Fruit fly (Drosophila melanogaster) whole organism, embryonic: ENCODE measurements around the gene Ada2a.
A peak's percentile ranks its signal among the peaks of the same experiment; 100 is the strongest.

ENCODE experiments used
- Aef1 ChIP-seq: fragments of 200-800 bp; sonication (Bioruptor generic); IDR thresholded peaks from 3 replicates; pipeline ENCODE4 v1.3.6; 2022; ENCODE audit warnings: missing biosample characterization, missing genetic modification characterization
- BEAF-32 ChIP-seq: fragments of 200-800 bp; sonication (Bioruptor generic); optimal IDR thresholded peaks from 3 replicates; lab custom pipeline; 2017; ENCODE audit warnings: missing biosample characterization, missing genetic modification characterization, mild to moderate bottlenecking, moderate library complexity, missing genetic modification reagents
- Blimp-1 ChIP-seq: fragments of 200-800 bp; sonication (Bioruptor generic); optimal IDR thresholded peaks from 3 replicates; lab custom pipeline; 2018; ENCODE audit warnings: missing biosample characterization, missing genetic modification characterization, mild to moderate bottlenecking, moderate library complexity, missing genetic modification reagents
- CG10321 ChIP-seq: fragments of 200-800 bp; sonication (Bioruptor generic); IDR thresholded peaks from 2 replicates; pipeline ENCODE4 v1.3.6; 2022; ENCODE audit warnings: missing biosample characterization, missing genetic modification characterization
- CG10979 ChIP-seq: fragments of 200-800 bp; sonication (Bioruptor generic); optimal IDR thresholded peaks from 2 replicates; lab custom pipeline; 2018; ENCODE audit warnings: missing biosample characterization, mild to moderate bottlenecking, missing genetic modification characterization, moderate library complexity
- CG12104 ChIP-seq: fragments of 200-800 bp; sonication (Bioruptor generic); optimal IDR thresholded peaks from 3 replicates; lab custom pipeline; 2016; ENCODE audit warnings: missing biosample characterization, missing genetic modification characterization
- CG1233 ChIP-seq: fragments of 200-800 bp; sonication (Bioruptor generic); optimal IDR thresholded peaks from 4 replicates; lab custom pipeline; 2018; ENCODE audit warnings: missing biosample characterization, mild to moderate bottlenecking, missing genetic modification characterization
- CG12659 ChIP-seq: fragments of 200-800 bp; sonication (Bioruptor generic); optimal IDR thresholded peaks from 3 replicates; lab custom pipeline; 2017; ENCODE audit warnings: mild to moderate bottlenecking, missing biosample characterization, missing genetic modification reagents, missing genetic modification characterization
- CG15011 ChIP-seq: fragments of 200-800 bp; sonication (Bioruptor generic); optimal IDR thresholded peaks from 3 replicates; lab custom pipeline; 2018; ENCODE audit warnings: missing biosample characterization, mild to moderate bottlenecking, missing genetic modification characterization
- CG17186 ChIP-seq: fragments of 200-800 bp; sonication (Bioruptor generic); optimal IDR thresholded peaks from 3 replicates; lab custom pipeline; 2017; ENCODE audit warnings: missing biosample characterization, missing genetic modification reagents, missing genetic modification characterization
- CG17829 ChIP-seq: fragments of 200-800 bp; optimal IDR thresholded peaks from 2 replicates; lab custom pipeline; 2019; ENCODE audit warnings: missing biosample characterization, mild to moderate bottlenecking, missing genetic modification characterization, moderate library complexity
- CG2116 ChIP-seq: fragments of 200-800 bp; sonication (Bioruptor generic); optimal IDR thresholded peaks from 3 replicates; lab custom pipeline; 2018; ENCODE audit warnings: missing biosample characterization, mild to moderate bottlenecking, missing genetic modification characterization
- CG2202 ChIP-seq: fragments of 200-800 bp; sonication (Bioruptor generic); optimal IDR thresholded peaks from 2 replicates; lab custom pipeline; 2018; ENCODE audit warnings: missing biosample characterization, mild to moderate bottlenecking, missing genetic modification characterization
- CG2678 ChIP-seq: fragments of 200-800 bp; sonication (Bioruptor generic); optimal IDR thresholded peaks from 3 replicates; lab custom pipeline; 2019; ENCODE audit warnings: missing biosample characterization, mild to moderate bottlenecking, missing genetic modification characterization, moderate library complexity
- CG31224 ChIP-seq: fragments of 200-800 bp; sonication (Bioruptor generic); IDR thresholded peaks from 2 replicates; pipeline ENCODE4 v1.3.6; 2022; ENCODE audit warnings: missing biosample characterization, missing genetic modification characterization
- CG32772 ChIP-seq: fragments of 200-800 bp; sonication (Bioruptor generic); IDR thresholded peaks from 2 replicates; pipeline ENCODE4 v1.3.6; 2022; ENCODE audit warnings: missing biosample characterization, missing genetic modification characterization
- CG4617 ChIP-seq: fragments of 200-800 bp; sonication (Bioruptor generic); optimal IDR thresholded peaks from 3 replicates; lab custom pipeline; 2016; ENCODE audit warnings: missing biosample characterization, missing genetic modification characterization, borderline replicate concordance
- CG6175 ChIP-seq: fragments of 200-800 bp; sonication (Bioruptor generic); IDR thresholded peaks from 3 replicates; pipeline ENCODE4 v1.3.6; 2022; ENCODE audit warnings: missing biosample characterization, missing genetic modification characterization
- CG6272 ChIP-seq: fragments of 200-800 bp; sonication (Bioruptor generic); IDR thresholded peaks from 2 replicates; pipeline ENCODE4 v1.3.6; 2022; ENCODE audit warnings: missing biosample characterization, missing genetic modification characterization
- CG7271 ChIP-seq: fragments of 200-800 bp; sonication (Bioruptor generic); optimal IDR thresholded peaks from 2 replicates; lab custom pipeline; 2018; ENCODE audit warnings: missing biosample characterization, mild to moderate bottlenecking, missing genetic modification characterization, moderate library complexity
- CG7556 ChIP-seq: fragments of 200-800 bp; sonication (Bioruptor generic); optimal IDR thresholded peaks from 2 replicates; lab custom pipeline; 2017; ENCODE audit warnings: missing biosample characterization, mild to moderate bottlenecking, missing genetic modification characterization
- CG7963 ChIP-seq: fragments of 200-800 bp; sonication (Bioruptor generic); IDR thresholded peaks from 3 replicates; pipeline ENCODE4 v1.3.6; 2022; ENCODE audit warnings: missing biosample characterization, missing genetic modification characterization; ENCODE audit not compliant: partially characterized antibody
- CG7987 ChIP-seq: fragments of 200-800 bp; sonication (Bioruptor generic); optimal IDR thresholded peaks from 2 replicates; lab custom pipeline; 2018; ENCODE audit warnings: missing biosample characterization, mild to moderate bottlenecking, missing genetic modification characterization, moderate library complexity
- CG9609 ChIP-seq: fragments of 200-800 bp; sonication (Bioruptor generic); optimal IDR thresholded peaks from 3 replicates; lab custom pipeline; 2016; ENCODE audit warnings: missing biosample characterization, missing genetic modification characterization
- CrebB ChIP-seq: fragments of 200-800 bp; sonication (Bioruptor generic); optimal IDR thresholded peaks from 3 replicates; lab custom pipeline; 2018; ENCODE audit warnings: missing biosample characterization, mild to moderate bottlenecking, missing genetic modification characterization
- Dad ChIP-seq: fragments of 200-800 bp; sonication (Bioruptor generic); optimal IDR thresholded peaks from 3 replicates; lab custom pipeline; 2016; ENCODE audit warnings: missing biosample characterization, missing genetic modification characterization
- Dll ChIP-seq: fragments of 200-800 bp; sonication (Bioruptor generic); IDR thresholded peaks from 4 replicates; pipeline ENCODE4 v1.3.6; 2022; ENCODE audit warnings: missing biosample characterization, missing genetic modification characterization; ENCODE audit not compliant: partially characterized antibody
- Elba2 ChIP-seq: fragments of 200-800 bp; sonication (Bioruptor generic); optimal IDR thresholded peaks from 3 replicates; lab custom pipeline; 2016; ENCODE audit warnings: missing biosample characterization, missing genetic modification characterization
- H2.0 ChIP-seq: fragments of 200-800 bp; sonication (Bioruptor generic); IDR thresholded peaks from 2 replicates; pipeline ENCODE4 v1.3.6; 2022; ENCODE audit warnings: missing biosample characterization, missing genetic modification characterization
- Hmx ChIP-seq: fragments of 200-800 bp; sonication (Bioruptor generic); optimal IDR thresholded peaks from 2 replicates; lab custom pipeline; 2016; ENCODE audit warnings: missing biosample characterization, missing genetic modification characterization
- Jarid2 ChIP-seq: fragments of 200-800 bp; sonication (Bioruptor generic); optimal IDR thresholded peaks from 3 replicates; lab custom pipeline; 2017; ENCODE audit warnings: mild to moderate bottlenecking, missing biosample characterization, missing genetic modification reagents, missing genetic modification characterization
- Lpt ChIP-seq: fragments of >200 bp; optimal IDR thresholded peaks from 2 replicates; lab custom pipeline; 2018; ENCODE audit warnings: missing biosample characterization, missing genetic modification characterization
- Med ChIP-seq: fragments of 200-800 bp; sonication (Bioruptor generic); peaks from one replicate; lab custom pipeline; 2016; ENCODE audit warnings: missing biosample characterization, missing genetic modification characterization, mild to moderate bottlenecking, inconsistent platforms, moderate library complexity
- Mrtf ChIP-seq: fragments of 200-800 bp; sonication (Bioruptor generic); IDR thresholded peaks from 3 replicates; pipeline ENCODE4 v1.3.6; 2022; ENCODE audit warnings: missing biosample characterization, missing genetic modification characterization
- Oli ChIP-seq: fragments of 200-800 bp; sonication (Bioruptor generic); optimal IDR thresholded peaks from 2 replicates; lab custom pipeline; 2018; ENCODE audit warnings: missing biosample characterization, mild to moderate bottlenecking, missing genetic modification characterization, moderate library complexity
- crc ChIP-seq: fragments of 200-800 bp; sonication (Bioruptor generic); optimal IDR thresholded peaks from 2 replicates; lab custom pipeline; 2016; ENCODE audit warnings: missing biosample characterization, missing genetic modification characterization
- dan ChIP-seq: fragments of 200-800 bp; sonication (Bioruptor generic); IDR thresholded peaks from 2 replicates; pipeline ENCODE4 v1.3.6; 2022; ENCODE audit warnings: missing biosample characterization, missing genetic modification characterization
- esg ChIP-seq: fragments of 200-800 bp; sonication (Bioruptor generic); conservative IDR thresholded peaks from 2 replicates; pipeline ENCODE4 v1.3.6; 2022; ENCODE audit warnings: missing biosample characterization, missing genetic modification characterization
- exex ChIP-seq: fragments of 200-800 bp; sonication (Bioruptor generic); optimal IDR thresholded peaks from 4 replicates; lab custom pipeline; 2018; ENCODE audit warnings: missing biosample characterization, mild to moderate bottlenecking, missing genetic modification characterization, moderate library complexity
- lov ChIP-seq, 2 experiments: fragments of 200-800 bp in 1 of 2; fragments of >200 bp in 1 of 2; sonication (Bioruptor generic) in 1 of 2; IDR thresholded peaks in 1 of 2; optimal IDR thresholded peaks in 1 of 2; 2 replicates in 1 of 2; 3 replicates in 1 of 2; pipeline versions ENCODE4 v1.3.6 to Lab custom; 2017 to 2022; ENCODE audit warnings: missing biosample characterization in 1 of 2, missing genetic modification characterization in 1 of 2
- pfk ChIP-seq: fragments of 200-800 bp; sonication (Bioruptor generic); optimal IDR thresholded peaks from 2 replicates; lab custom pipeline; 2018; ENCODE audit warnings: missing biosample characterization, mild to moderate bottlenecking, missing genetic modification characterization, moderate library complexity
- pros ChIP-seq: fragments of 200-800 bp; sonication (Bioruptor generic); optimal IDR thresholded peaks from 3 replicates; lab custom pipeline; 2019; ENCODE audit warnings: missing biosample characterization, mild to moderate bottlenecking, missing genetic modification characterization, moderate library complexity
- pum ChIP-seq: fragments of 200-800 bp; sonication (Bioruptor generic); optimal IDR thresholded peaks from 2 replicates; lab custom pipeline; 2016; ENCODE audit warnings: missing biosample characterization, missing genetic modification characterization
- row ChIP-seq: fragments of 200-800 bp; sonication (Bioruptor generic); IDR thresholded peaks from 3 replicates; pipeline ENCODE4 v1.3.6; 2022; ENCODE audit warnings: missing biosample characterization, missing genetic modification characterization
- so ChIP-seq: fragments of 200-800 bp; sonication (Bioruptor generic); IDR thresholded peaks from 3 replicates; pipeline ENCODE4 v1.3.6; 2022; ENCODE audit warnings: missing biosample characterization, missing genetic modification characterization
- sob ChIP-seq: fragments of 200-800 bp; sonication (Bioruptor generic); IDR thresholded peaks from 2 replicates; pipeline ENCODE4 v1.3.6; 2022; ENCODE audit warnings: missing biosample characterization, missing genetic modification characterization
- stwl ChIP-seq: fragments of 200-800 bp; sonication (Bioruptor generic); optimal IDR thresholded peaks from 3 replicates; lab custom pipeline; 2018; ENCODE audit warnings: missing biosample characterization, mild to moderate bottlenecking, missing genetic modification characterization, moderate library complexity
- tin ChIP-seq: fragments of 200-800 bp; sonication (Bioruptor generic); optimal IDR thresholded peaks from 3 replicates; lab custom pipeline; 2016; ENCODE audit warnings: missing biosample characterization, missing genetic modification characterization
- vfl ChIP-seq: fragments of 200-800 bp; sonication (Bioruptor generic); optimal IDR thresholded peaks from 2 replicates; lab custom pipeline; 2016; ENCODE audit warnings: missing biosample characterization, missing genetic modification characterization
- zen2 ChIP-seq: fragments of 200-800 bp; sonication (Bioruptor generic); IDR thresholded peaks from 3 replicates; pipeline ENCODE4 v1.3.6; 2022; ENCODE audit warnings: missing biosample characterization, missing genetic modification characterization; ENCODE audit not compliant: partially characterized antibody
- zfh1 ChIP-seq: fragments of 200-800 bp; sonication (Bioruptor generic); IDR thresholded peaks from 3 replicates; pipeline ENCODE4 v1.3.6; 2022; ENCODE audit warnings: missing biosample characterization, missing genetic modification characterization

The Ada2a gene

dm6 chr3R:18301569-18301968, 46.3 kb upstream of the Ada2a start, which contains the start of gene Polr1E (continued):
- TF ChIP-seq zen2 (GFP tag; lab: Robert Waterston, UW) = peak; percentile 50; the same call in 1 of the 3 replicates
- no peak for TF ChIP-seq CG6272 (GFP tag; lab: Robert Waterston, UW)
- no peak for TF ChIP-seq pros (GFP tag; lab: Kevin White, UChicago)
- no peak for TF ChIP-seq tin (GFP tag; lab: Kevin White, UChicago)
- TF ChIP-seq CG6175 = no peak; the same call in 2 of the 3 replicates
- TF ChIP-seq CG17829 (tag; lab: Kevin White, UChicago) = peak; percentile 41
- TF ChIP-seq pfk (GFP tag; lab: Kevin White, UChicago) = no peak
- no peak for TF ChIP-seq zfh1 (GFP tag; lab: Robert Waterston, UW)
- TF ChIP-seq CG2116 (GFP tag; lab: Kevin White, UChicago) = peak; percentile 65
- no peak for TF ChIP-seq CG1233 (GFP tag; lab: Kevin White, UChicago)
- peak; percentile 33; the same call in 1 of the 3 replicates for TF ChIP-seq row (GFP tag; lab: Robert Waterston, UW)
- TF ChIP-seq CG9609 = no peak
- TF ChIP-seq CG2678 (tag; lab: Kevin White, UChicago) = no peak
- peak; percentile 8 for TF ChIP-seq CrebB (tag; lab: Kevin White, UChicago)
- no peak for TF ChIP-seq H2.0
- TF ChIP-seq CG7987 (GFP tag; lab: Kevin White, UChicago) = no peak
- TF ChIP-seq CG15011 (GFP tag; lab: Kevin White, UChicago) = no peak
- TF ChIP-seq Mrtf (GFP tag; lab: Robert Waterston, UW) = no peak
- no peak for TF ChIP-seq CG10321 (GFP tag; lab: Robert Waterston, UW)
- no peak for TF ChIP-seq exex
- peak; percentile 72 for TF ChIP-seq Dll (GFP tag; lab: Robert Waterston, UW)
- no peak for TF ChIP-seq Blimp-1 (GFP tag; lab: Kevin White, UChicago)
- peak; percentile 46 for TF ChIP-seq CG4617 (GFP tag; lab: Kevin White, UChicago)
- peak; percentile 60 for TF ChIP-seq BEAF-32 (GFP tag; lab: Kevin White, UChicago)
- no peak for TF ChIP-seq Dad (GFP tag; lab: Kevin White, UChicago)
- peak; percentile 67; the same call in 2 of the 3 replicates for TF ChIP-seq CG7963 (GFP tag; lab: Robert Waterston, UW)
- TF ChIP-seq Med = peak; percentile 60
- no peak for TF ChIP-seq Jarid2 (GFP tag; lab: Kevin White, UChicago)
- TF ChIP-seq CG32772 (GFP tag; lab: Robert Waterston, UW) = no peak
- TF ChIP-seq Aef1 (GFP tag; lab: Robert Waterston, UW) = no peak
- TF ChIP-seq CG2202 = no peak
- TF ChIP-seq esg (GFP tag; lab: Robert Waterston, UW) = no peak
- TF ChIP-seq CG7556 (GFP tag; lab: Kevin White, UChicago) = no peak
- TF ChIP-seq Elba2 (GFP tag; lab: Kevin White, UChicago) = no peak
- no peak for TF ChIP-seq lov (optimal IDR thresholded peaks at IDR 0.05; lab: Kevin White, UChicago)
- no peak for TF ChIP-seq lov (GFP tag; IDR thresholded peaks at IDR 0.05; lab: Robert Waterston, UW)
- TF ChIP-seq Oli (tag; lab: Kevin White, UChicago) = no peak
- TF ChIP-seq stwl (tag; lab: Kevin White, UChicago) = peak; percentile 99
- TF ChIP-seq sob = no peak
- no peak for TF ChIP-seq Lpt (GFP tag; lab: Kevin White, UChicago)
- no peak for TF ChIP-seq CG17186 (GFP tag; lab: Kevin White, UChicago)
- TF ChIP-seq pum (GFP tag; lab: Kevin White, UChicago) = no peak
- no peak for TF ChIP-seq CG12104 (GFP tag; lab: Kevin White, UChicago)
- TF ChIP-seq vfl (GFP tag; lab: Kevin White, UChicago) = no peak
- TF ChIP-seq CG7271 (tag; lab: Kevin White, UChicago) = no peak
- no peak for TF ChIP-seq CG10979 (tag; lab: Kevin White, UChicago)
- TF ChIP-seq crc (GFP tag; lab: Kevin White, UChicago) = no peak
- TF ChIP-seq CG12659 = peak; percentile 64
- no peak for TF ChIP-seq Hmx (GFP tag; lab: Kevin White, UChicago)
- TF ChIP-seq dan = no peak
- no peak for TF ChIP-seq CG31224 (GFP tag; lab: Robert Waterston, UW)
- TF ChIP-seq so = no peak
